Fruit fly (Drosophila melanogaster) S2 (cell line): Measurements from ENCODE around the gene SelT.
A peak's percentile ranks its signal among the peaks of the same experiment; 100 is the strongest.

Experiments used
- CG8478 ChIP-seq: fragments of >200 bp; optimal IDR thresholded peaks from 2 replicates; lab custom pipeline; 2018
- CTCF ChIP-seq, 2 experiments: fragments of >200 bp; optimal IDR thresholded peaks; 2 replicates each; lab custom pipeline; 2018

DNA sequence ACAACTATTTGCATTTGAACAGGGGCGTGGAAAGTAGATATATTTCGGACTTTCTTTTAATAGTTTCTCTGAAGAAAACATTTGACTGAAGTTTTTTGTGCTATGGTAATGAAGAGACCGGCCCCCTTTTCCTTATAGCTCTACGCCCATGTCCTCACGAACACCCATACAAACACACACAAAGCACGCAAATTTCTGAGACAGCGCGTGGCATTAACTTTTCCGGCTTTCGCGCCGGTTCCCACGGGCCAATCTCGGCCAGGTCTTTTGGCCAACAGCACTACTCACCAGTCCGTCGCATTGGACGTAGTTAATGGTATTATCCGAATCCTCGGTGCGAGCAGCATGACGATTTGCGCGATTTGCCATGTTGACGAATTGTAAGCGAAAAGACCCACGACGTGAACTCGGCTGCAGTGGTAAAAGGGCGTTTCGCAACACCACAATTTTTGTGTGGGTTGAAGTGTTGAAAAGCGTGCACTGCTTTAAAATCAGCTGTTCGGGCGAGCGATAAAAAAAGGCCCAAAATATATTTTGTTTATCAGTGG is 41.7 kb downstream of the SelT start, which contains the start of gene senju:
- TF ChIP-seq CG8478 (lab: Kevin White, UChicago) = no peak
- peak in 1 of 2 experiments; percentile 1 for TF ChIP-seq CTCF (optimal IDR thresholded peaks at IDR 0.05; lab: Kevin White, UChicago)
